Worm (Caenorhabditis elegans) whole organism, L4 larva: ENCODE measurements around the gene F58E6.5.
A peak's percentile ranks its signal among the peaks of the same experiment; 100 is the strongest.

Source experiments
- F37D6.2 ChIP-seq: sonication (generic microtip); optimal IDR thresholded peaks from 2 replicates; lab custom pipeline; 2016; ENCODE audit warnings: mild to moderate bottlenecking, missing genetic modification characterization, missing compliant biosample characterization
- F44E2.7 ChIP-seq: fragments of 200-800 bp; sonication (Bioruptor generic); IDR thresholded peaks from 2 replicates; pipeline ENCODE4 v2.1.2; 2022; ENCODE audit warnings: missing genetic modification characterization, missing compliant biosample characterization
- R02D3.7 ChIP-seq: fragments of 150-350 bp; sonication (generic microtip); optimal IDR thresholded peaks from 3 replicates; lab custom pipeline; 2014; ENCODE audit warnings: missing biosample characterization, missing genetic modification characterization
- T20F7.1 ChIP-seq: fragments of 200-800 bp; sonication (Bioruptor generic); optimal IDR thresholded peaks from 2 replicates; lab custom pipeline; 2018; ENCODE audit warnings: mild to moderate bottlenecking, missing genetic modification characterization, missing compliant biosample characterization
- T26A8.4 ChIP-seq: fragments of 200-800 bp; sonication (Bioruptor generic); IDR thresholded peaks from 2 replicates; pipeline ENCODE4 v1.3.6; 2022; ENCODE audit warnings: missing genetic modification characterization, missing compliant biosample characterization
- Y48G9A.11 ChIP-seq: fragments of 200-800 bp; sonication (Bioruptor generic); IDR thresholded peaks from 2 replicates; pipeline ENCODE4 v1.3.6; 2022; ENCODE audit warnings: missing genetic modification reagents, missing genetic modification characterization, missing compliant biosample characterization
- aha-1 ChIP-seq: fragments of 150-350 bp; peaks from one replicate; lab custom pipeline; 2014; ENCODE audit warnings: missing biosample characterization, missing genetic modification characterization
- aly-2 ChIP-seq: sonication (generic microtip); optimal IDR thresholded peaks from 2 replicates; lab custom pipeline; 2018; ENCODE audit warnings: missing biosample characterization, missing genetic modification characterization
- ama-1 ChIP-seq: fragments of 150-350 bp; optimal IDR thresholded peaks from 2 replicates; lab custom pipeline; 2014; ENCODE audit warnings: inconsistent platforms, mixed read lengths
- arid-1 ChIP-seq: fragments of 200-800 bp; sonication (Bioruptor generic); conservative IDR thresholded peaks from 2 replicates; pipeline ENCODE4 v1.3.6; 2022; ENCODE audit warnings: missing genetic modification reagents, missing genetic modification characterization, missing compliant biosample characterization
- attf-4 ChIP-seq: sonication (generic microtip); optimal IDR thresholded peaks from 3 replicates; lab custom pipeline; 2017; ENCODE audit warnings: missing biosample characterization, missing genetic modification characterization
- ceh-44 ChIP-seq: fragments of 200-800 bp; sonication (Bioruptor generic); IDR thresholded peaks from 2 replicates; pipeline ENCODE4 v1.3.6; 2022; ENCODE audit warnings: missing genetic modification reagents, missing genetic modification characterization, missing compliant biosample characterization
- ceh-62 ChIP-seq: sonication (generic microtip); optimal IDR thresholded peaks from 2 replicates; lab custom pipeline; 2017; ENCODE audit warnings: missing biosample characterization, missing genetic modification characterization
- ceh-82 ChIP-seq: sonication (generic microtip); optimal IDR thresholded peaks from 2 replicates; lab custom pipeline; 2017; ENCODE audit warnings: missing biosample characterization, missing genetic modification characterization
- cey-2 ChIP-seq: sonication (generic microtip); optimal IDR thresholded peaks from 3 replicates; lab custom pipeline; 2017; ENCODE audit warnings: missing genetic modification characterization, mild to moderate bottlenecking, missing compliant biosample characterization, antibody characterized with exemption, borderline replicate concordance; ENCODE audit not compliant: insufficient read depth
- ctbp-1 ChIP-seq: fragments of 200-800 bp; sonication (Bioruptor generic); IDR thresholded peaks from 2 replicates; pipeline ENCODE4 v1.3.6; 2022; ENCODE audit warnings: missing genetic modification reagents, missing genetic modification characterization, missing compliant biosample characterization
- daf-12 ChIP-seq: fragments of 150-350 bp; optimal IDR thresholded peaks from 2 replicates; lab custom pipeline; 2014; ENCODE audit warnings: missing biosample characterization, missing genetic modification reagents, missing genetic modification characterization
- dmd-6 ChIP-seq: fragments of 200-800 bp; sonication (Bioruptor generic); IDR thresholded peaks from 2 replicates; pipeline ENCODE4 v1.3.6; 2022; ENCODE audit warnings: missing genetic modification reagents, missing genetic modification characterization, missing compliant biosample characterization
- egl-27 ChIP-seq: sonication (generic microtip); optimal IDR thresholded peaks from 3 replicates; lab custom pipeline; 2017; ENCODE audit warnings: missing biosample characterization, missing genetic modification reagents, missing genetic modification characterization
- egl-43 ChIP-seq: fragments of 200-800 bp; sonication (Bioruptor generic); IDR thresholded peaks from 2 replicates; pipeline ENCODE4 v1.3.6; 2022; ENCODE audit warnings: missing genetic modification reagents, missing genetic modification characterization, missing compliant biosample characterization
- fkh-10 ChIP-seq: fragments of 150-350 bp; optimal IDR thresholded peaks from 2 replicates; lab custom pipeline; 2014; ENCODE audit warnings: missing biosample characterization, missing genetic modification reagents, missing genetic modification characterization
- hif-1 ChIP-seq, 2 experiments: sonication (generic microtip); optimal IDR thresholded peaks; 2 replicates each; lab custom pipeline; 2016 to 2017; ENCODE audit warnings: missing compliant biosample characterization in 2 of 2, missing genetic modification characterization in 2 of 2, missing genetic modification reagents in 2 of 2, missing genotype in 2 of 2, mild to moderate bottlenecking in 1 of 2
- hlh-11 ChIP-seq: fragments of 200-800 bp; sonication (Bioruptor generic); optimal IDR thresholded peaks from 2 replicates; lab custom pipeline; 2018; ENCODE audit warnings: mild to moderate bottlenecking, missing genetic modification characterization, missing compliant biosample characterization
- jun-1 ChIP-seq: fragments of 150-350 bp; optimal IDR thresholded peaks from 2 replicates; lab custom pipeline; 2014; ENCODE audit warnings: missing biosample characterization, missing genetic modification reagents, missing genetic modification characterization
- lim-7 ChIP-seq: fragments of 200-800 bp; sonication (Bioruptor generic); IDR thresholded peaks from 2 replicates; pipeline ENCODE4 v1.3.6; 2022; ENCODE audit warnings: missing genetic modification characterization, missing compliant biosample characterization
- lin-15B ChIP-seq: fragments of 150-350 bp; sonication (generic microtip); optimal IDR thresholded peaks from 3 replicates; lab custom pipeline; 2014; ENCODE audit warnings: missing biosample characterization, missing genetic modification characterization
- lin-39 ChIP-seq: fragments of 150-350 bp; optimal IDR thresholded peaks from 2 replicates; lab custom pipeline; 2014; ENCODE audit warnings: missing biosample characterization, missing genetic modification reagents, missing genetic modification characterization
- lir-3 ChIP-seq: sonication (generic microtip); optimal IDR thresholded peaks from 2 replicates; lab custom pipeline; 2016; ENCODE audit warnings: mild to moderate bottlenecking, missing genetic modification characterization, missing compliant biosample characterization
- madf-9 ChIP-seq: fragments of 200-800 bp; sonication (Bioruptor generic); conservative IDR thresholded peaks from 2 replicates; pipeline ENCODE4 v1.3.6; 2022; ENCODE audit warnings: missing genetic modification reagents, missing genetic modification characterization, missing compliant biosample characterization
- mep-1 ChIP-seq: fragments of 150-350 bp; sonication (generic microtip); optimal IDR thresholded peaks from 3 replicates; lab custom pipeline; 2014; ENCODE audit warnings: missing biosample characterization, missing genetic modification characterization
- mxl-2 ChIP-seq: fragments of 200-800 bp; sonication (Bioruptor generic); conservative IDR thresholded peaks from 2 replicates; pipeline ENCODE4 v1.3.6; 2022; ENCODE audit warnings: missing genetic modification reagents, missing genetic modification characterization, missing compliant biosample characterization
- mxl-3 ChIP-seq: fragments of 200-800 bp; sonication (Bioruptor generic); optimal IDR thresholded peaks from 2 replicates; lab custom pipeline; 2018; ENCODE audit warnings: mild to moderate bottlenecking, missing genetic modification characterization, missing compliant biosample characterization
- nhr-10 ChIP-seq: fragments of 150-350 bp; optimal IDR thresholded peaks from 2 replicates; lab custom pipeline; 2014; ENCODE audit warnings: missing biosample characterization, missing genetic modification characterization
- nhr-102 ChIP-seq: sonication (generic microtip); optimal IDR thresholded peaks from 2 replicates; lab custom pipeline; 2016; ENCODE audit warnings: mild to moderate bottlenecking, missing genetic modification characterization, moderate library complexity, missing compliant biosample characterization
- nhr-11 ChIP-seq: fragments of 150-350 bp; optimal IDR thresholded peaks from 2 replicates; lab custom pipeline; 2014; ENCODE audit warnings: missing biosample characterization, missing genetic modification characterization
- nhr-111 ChIP-seq: fragments of 200-800 bp; sonication (Bioruptor generic); optimal IDR thresholded peaks from 2 replicates; lab custom pipeline; 2018; ENCODE audit warnings: mild to moderate bottlenecking, missing genetic modification characterization, missing compliant biosample characterization
- nhr-25 ChIP-seq: sonication (generic microtip); optimal IDR thresholded peaks from 2 replicates; lab custom pipeline; 2017; ENCODE audit warnings: missing genetic modification characterization, mild to moderate bottlenecking, missing compliant biosample characterization, antibody characterized with exemption, moderate library complexity, borderline replicate concordance; ENCODE audit not compliant: insufficient read depth
- nhr-48 ChIP-seq: sonication (generic microtip); optimal IDR thresholded peaks from 2 replicates; lab custom pipeline; 2016; ENCODE audit warnings: mild to moderate bottlenecking, missing genetic modification characterization, missing compliant biosample characterization
- nhr-76 ChIP-seq: fragments of 150-350 bp; optimal IDR thresholded peaks from 2 replicates; lab custom pipeline; 2014; ENCODE audit warnings: missing biosample characterization, missing genetic modification characterization
- php-3 ChIP-seq: fragments of 200-800 bp; sonication (Bioruptor generic); IDR thresholded peaks from 2 replicates; pipeline ENCODE4 v1.3.6; 2022; ENCODE audit warnings: missing genetic modification reagents, missing genetic modification characterization, missing compliant biosample characterization
- rbr-2 ChIP-seq: sonication (generic microtip); optimal IDR thresholded peaks from 2 replicates; lab custom pipeline; 2016; ENCODE audit warnings: missing genotype, missing genetic modification characterization, missing compliant biosample characterization
- sdz-12 ChIP-seq: fragments of 200-800 bp; sonication (Bioruptor generic); optimal IDR thresholded peaks from 2 replicates; lab custom pipeline; 2018; ENCODE audit warnings: mild to moderate bottlenecking, missing genetic modification characterization, missing compliant biosample characterization
- set-16 ChIP-seq: fragments of 200-800 bp; sonication (Bioruptor generic); IDR thresholded peaks from 2 replicates; pipeline ENCODE4 v1.3.6; 2022; ENCODE audit warnings: missing genetic modification reagents, missing genetic modification characterization, missing compliant biosample characterization
- skn-1 ChIP-seq: fragments of 150-350 bp; optimal IDR thresholded peaks from 2 replicates; lab custom pipeline; 2014; ENCODE audit warnings: missing biosample characterization, missing genetic modification characterization
- snpc-4 ChIP-seq: fragments of 150-350 bp; optimal IDR thresholded peaks from 2 replicates; lab custom pipeline; 2014; ENCODE audit warnings: missing biosample characterization, missing genetic modification characterization
- spr-1 ChIP-seq: sonication (generic microtip); optimal IDR thresholded peaks from 2 replicates; lab custom pipeline; 2016; ENCODE audit warnings: mild to moderate bottlenecking, missing genetic modification characterization, missing compliant biosample characterization
- spr-3 ChIP-seq: fragments of 200-800 bp; sonication (Bioruptor generic); optimal IDR thresholded peaks from 2 replicates; lab custom pipeline; 2018; ENCODE audit warnings: mild to moderate bottlenecking, missing genetic modification characterization, missing compliant biosample characterization
- unc-130 ChIP-seq: sonication (generic microtip); optimal IDR thresholded peaks from 2 replicates; lab custom pipeline; 2016; ENCODE audit warnings: missing genetic modification reagents, missing genetic modification characterization, missing compliant biosample characterization
- unc-62 ChIP-seq, 3 experiments: fragments of 150-350 bp in 1 of 3; sonication (generic microtip); optimal IDR thresholded peaks in 2 of 3; peaks in 1 of 3; 1 replicate in 1 of 3; 2 replicates in 2 of 3; lab custom pipeline; 2014 to 2017; ENCODE audit warnings: missing biosample characterization in 3 of 3, missing genetic modification characterization in 3 of 3, missing genetic modification reagents in 3 of 3, missing genotype in 1 of 3
- zag-1 ChIP-seq: fragments of 150-350 bp; optimal IDR thresholded peaks from 2 replicates; lab custom pipeline; 2014; ENCODE audit warnings: missing biosample characterization, missing genetic modification characterization
- zfp-2 ChIP-seq: sonication (generic microtip); optimal IDR thresholded peaks from 2 replicates; lab custom pipeline; 2016; ENCODE audit warnings: mild to moderate bottlenecking, missing genetic modification characterization, missing compliant biosample characterization

F58E6.5 gene

ce11 chrV:9729462-9730162 is 24.7 kb downstream of the F58E6.5 start, which contains the start of the genes aagr-3 and drap-1 (continued):
- TF ChIP-seq nhr-25 (tag; lab: Kevin White, UChicago) (no peak), nhr-48 (tag; lab: Kevin White, UChicago) (no peak), madf-9 (GFP tag; lab: Robert Waterston, UW) (no peak), mep-1 (peak; percentile 77), spr-1 (tag; lab: Kevin White, UChicago) (no peak), skn-1 (no peak), rbr-2 (peak; percentile 34), hlh-11 (tag; lab: Kevin White, UChicago) (peak; percentile 62), snpc-4 (no peak), set-16 (no peak), daf-12 (tag; lab: Kevin White, UChicago) (no peak), mxl-2 (GFP tag; lab: Robert Waterston, UW) (no peak), spr-3 (GFP tag; lab: Kevin White, UChicago) (no peak), Y48G9A.11 (GFP tag; lab: Robert Waterston, UW) (no peak), nhr-10 (tag; lab: Kevin White, UChicago) (no peak), hif-1 (tag; optimal IDR thresholded peaks at IDR 0.05; lab: Kevin White, UChicago) (peak in 1 of 2 experiments; percentile 40), ceh-62 (no peak), F37D6.2 (tag; lab: Kevin White, UChicago) (no peak), F44E2.7 (GFP tag; lab: Robert Waterston, UW) (no peak), nhr-102 (tag; lab: Kevin White, UChicago) (peak; percentile 10), arid-1 (no peak), egl-43 (GFP tag; lab: Robert Waterston, UW) (no peak), aly-2 (no peak), nhr-111 (GFP tag; lab: Kevin White, UChicago) (no peak), zag-1 (tag; lab: Kevin White, UChicago) (no peak), T20F7.1 (peak; percentile 63), php-3 (GFP tag; lab: Robert Waterston, UW) (no peak), aha-1 (peak; percentile 78), T26A8.4 (GFP tag; lab: Robert Waterston, UW) (no peak), R02D3.7 (tag; lab: Kevin White, UChicago) (no peak), unc-62 (GFP tag; optimal IDR thresholded peaks at IDR 0.05 in 1 of 2; lab: Kevin White, UChicago) (no peak), unc-62 (tag; optimal IDR thresholded peaks at IDR 0.05; lab: Kevin White, UChicago) (no peak), attf-4 (tag; lab: Kevin White, UChicago) (no peak), lir-3 (tag; lab: Kevin White, UChicago) (no peak), unc-130 (GFP tag; lab: Kevin White, UChicago) (no peak), mxl-3 (GFP tag; lab: Kevin White, UChicago) (no peak), zfp-2 (tag; lab: Kevin White, UChicago) (no peak), sdz-12 (GFP tag; lab: Kevin White, UChicago) (no peak), jun-1 (no peak), fkh-10 (GFP tag; lab: Kevin White, UChicago) (peak; percentile 4), ceh-82 (no peak), ceh-44 (no peak), nhr-11 (tag; lab: Kevin White, UChicago) (no peak), egl-27 (tag; lab: Kevin White, UChicago) (no peak), lin-15B (no peak), ctbp-1 (GFP tag; lab: Robert Waterston, UW) (0 out of 2 replicates have a peak, but pooled peaks have one; percentile 34), ama-1 (no peak), lim-7 (GFP tag; lab: Robert Waterston, UW) (no peak), lin-39 (tag; lab: Kevin White, UChicago) (no peak), nhr-76 (tag; lab: Kevin White, UChicago) (no peak), dmd-6 (GFP tag; lab: Robert Waterston, UW) (peak; percentile 40; the same call in 1 of the 2 replicates), cey-2 (tag; lab: Kevin White, UChicago) (no peak)
